Worm (Caenorhabditis elegans) whole organism, mixed stage, embryonic: ENCODE data around the gene F07G11.4.

ENCODE experiments used
- M03D4.4 ChIP-seq: sonication (generic microtip); optimal IDR thresholded peaks from 2 replicates; lab custom pipeline; 2017; ENCODE audit warnings: mild to moderate bottlenecking, missing genetic modification characterization, missing compliant biosample characterization
- bed-3 ChIP-seq: fragments of 200-800 bp; sonication (Bioruptor generic); optimal IDR thresholded peaks from 3 replicates; lab custom pipeline; 2018; ENCODE audit warnings: mild to moderate bottlenecking, missing genetic modification characterization, moderate library complexity, missing compliant biosample characterization
- blmp-1 ChIP-seq: fragments of 150-350 bp; optimal IDR thresholded peaks from 2 replicates; lab custom pipeline; 2014; ENCODE audit warnings: missing biosample characterization, missing genetic modification characterization
- cnd-1 ChIP-seq: fragments of 200-800 bp; sonication (Bioruptor generic); optimal IDR thresholded peaks from 2 replicates; lab custom pipeline; 2018; ENCODE audit warnings: mild to moderate bottlenecking, missing genetic modification characterization, missing compliant biosample characterization
- lin-13 ChIP-seq: fragments of 150-350 bp; optimal IDR thresholded peaks from 2 replicates; lab custom pipeline; 2014; ENCODE audit warnings: missing biosample characterization, missing genetic modification characterization
- lsy-2 ChIP-seq: fragments of 150-350 bp; optimal IDR thresholded peaks from 2 replicates; lab custom pipeline; 2014; ENCODE audit warnings: missing biosample characterization, missing genetic modification characterization
- mep-1 ChIP-seq: fragments of 150-350 bp; optimal IDR thresholded peaks from 2 replicates; lab custom pipeline; 2017; ENCODE audit warnings: missing biosample characterization, missing genetic modification reagents, missing genetic modification characterization, inconsistent platforms
- nhr-12 ChIP-seq: fragments of 150-350 bp; optimal IDR thresholded peaks from 2 replicates; lab custom pipeline; 2014; ENCODE audit warnings: missing biosample characterization, missing genetic modification characterization
- nhr-28 ChIP-seq: fragments of 150-350 bp; optimal IDR thresholded peaks from 2 replicates; lab custom pipeline; 2014; ENCODE audit warnings: missing biosample characterization, missing genetic modification characterization
- nhr-76 ChIP-seq: sonication (generic microtip); optimal IDR thresholded peaks from 2 replicates; lab custom pipeline; 2017; ENCODE audit warnings: missing biosample characterization, missing genetic modification characterization
- sem-2 ChIP-seq: fragments of 200-800 bp; sonication (Bioruptor generic); optimal IDR thresholded peaks from 2 replicates; lab custom pipeline; 2018; ENCODE audit warnings: mild to moderate bottlenecking, missing genetic modification characterization, missing compliant biosample characterization
- tbx-8 ChIP-seq: fragments of 200-800 bp; sonication (Bioruptor generic); optimal IDR thresholded peaks from 2 replicates; lab custom pipeline; 2018; ENCODE audit warnings: mild to moderate bottlenecking, missing genetic modification characterization, moderate library complexity, missing compliant biosample characterization
- unc-62 ChIP-seq: fragments of 150-350 bp; optimal IDR thresholded peaks from 2 replicates; lab custom pipeline; 2014; ENCODE audit warnings: missing biosample characterization, missing genetic modification reagents, missing genetic modification characterization

DNA sequence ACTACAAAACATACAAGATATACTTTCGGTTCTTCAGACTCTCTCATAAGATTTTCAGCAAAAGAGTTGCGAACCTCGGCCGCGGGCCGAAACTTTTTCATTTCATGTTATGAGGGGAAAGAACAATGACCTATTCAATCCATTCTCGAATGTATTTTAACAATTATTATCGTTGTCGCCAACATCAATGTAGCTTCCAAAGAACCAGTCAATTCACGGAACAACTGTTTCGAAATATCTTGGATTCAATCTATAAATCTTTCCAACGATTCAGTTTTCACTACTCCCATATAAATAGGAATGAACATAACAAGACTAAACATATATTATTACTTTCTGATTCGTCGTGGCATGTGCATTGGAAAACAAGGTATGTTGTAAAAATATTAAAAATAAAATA, 11.9 kb upstream of the F07G11.4 start, which contains the start of gene F07G11.1:
- TF ChIP-seq bed-3, result no peak
- TF ChIP-seq M03D4.4, result no peak
- TF ChIP-seq cnd-1 (tag; lab: Kevin White, UChicago), result no peak
- no peak for TF ChIP-seq mep-1
- TF ChIP-seq lsy-2 (tag; lab: Kevin White, UChicago), result no peak
- TF ChIP-seq nhr-28, result no peak
- TF ChIP-seq unc-62 (GFP tag; lab: Kevin White, UChicago), result no peak
- no peak for TF ChIP-seq blmp-1 (tag; lab: Kevin White, UChicago)
- TF ChIP-seq sem-2 (GFP tag; lab: Kevin White, UChicago), result no peak
- TF ChIP-seq nhr-12 (tag; lab: Kevin White, UChicago), result no peak
- TF ChIP-seq nhr-76 (tag; lab: Kevin White, UChicago), result no peak
- TF ChIP-seq lin-13, result no peak
- no peak for TF ChIP-seq tbx-8 (GFP tag; lab: Kevin White, UChicago)
